Worm (Caenorhabditis elegans) whole organism, midembryonic: ENCODE measurements around the gene sec-10.

Experiments
- T22C8.4 ChIP-seq: fragments of 200-800 bp; sonication (Bioruptor generic); IDR thresholded peaks from 2 replicates; pipeline ENCODE4 v1.3.6; 2022; ENCODE audit warnings: missing genetic modification characterization, missing compliant biosample characterization
- flt-1 ChIP-seq: fragments of 200-800 bp; sonication (Bioruptor generic); IDR thresholded peaks from 2 replicates; pipeline ENCODE4 v1.3.6; 2022; ENCODE audit warnings: missing genetic modification characterization, missing compliant biosample characterization
- med-1 ChIP-seq: sonication (generic microtip); optimal IDR thresholded peaks from 2 replicates; lab custom pipeline; 2017; ENCODE audit warnings: missing genetic modification characterization, mild to moderate bottlenecking, missing compliant biosample characterization, antibody characterized with exemption, missing genetic modification reagents; ENCODE audit not compliant: insufficient read depth
- ref-1 ChIP-seq: fragments of 200-800 bp; sonication (Bioruptor generic); conservative IDR thresholded peaks from 2 replicates; pipeline ENCODE4 v1.3.6; 2022; ENCODE audit warnings: missing genetic modification reagents, missing genetic modification characterization, missing compliant biosample characterization
- ztf-23 ChIP-seq: fragments of 200-800 bp; sonication (Bioruptor generic); IDR thresholded peaks from 2 replicates; pipeline ENCODE4 v1.3.6; 2022; ENCODE audit warnings: missing genetic modification reagents, missing genetic modification characterization, missing compliant biosample characterization

- TF ChIP-seq ztf-23 (no peak), med-1 (GFP tag; lab: Kevin White, UChicago) (no peak), flt-1 (GFP tag; lab: Robert Waterston, UW) (no peak), ref-1 (GFP tag; lab: Robert Waterston, UW) (no peak), T22C8.4 (GFP tag; lab: Robert Waterston, UW) (no peak)
Observed at ce11 chrIV:7754114-7754513, 28.2 kb downstream of the sec-10 start.
